Worm (Caenorhabditis elegans) whole organism, L4/young adult: ENCODE measurements around the gene bath-5.
"Not testable (repeated sequence)": the region's sequence is repeated elsewhere in the genome, so short reads cannot be mapped to it uniquely, and the experiment has no call there.

Experiments used
- W03F9.2 ChIP-seq: fragments of 150-350 bp; optimal IDR thresholded peaks from 2 replicates; lab custom pipeline; 2014; ENCODE audit warnings: missing biosample characterization, missing genetic modification characterization
- dao-5 ChIP-seq: sonication (generic microtip); optimal IDR thresholded peaks from 2 replicates; lab custom pipeline; 2016; ENCODE audit warnings: missing genotype, missing genetic modification characterization, moderate library complexity, missing compliant biosample characterization
- him-1 ChIP-seq: sonication (generic microtip); optimal IDR thresholded peaks from 2 replicates; lab custom pipeline; 2016; ENCODE audit warnings: missing genotype, missing genetic modification reagents, missing genetic modification characterization, missing compliant biosample characterization

bath-5 gene

ce11 chrII:2042447-2042846 is 10.7 kb upstream of the bath-5 start, which contains the start of gene bath-20:
Gene bath-20, minus strand, starts transcription at chrII:2042547.
- TF ChIP-seq W03F9.2 (tag; lab: Kevin White, UChicago): no peak
- no peak for TF ChIP-seq dao-5 (tag; lab: Kevin White, UChicago)
- no peak for TF ChIP-seq him-1 (tag; lab: Kevin White, UChicago)

DNA sequence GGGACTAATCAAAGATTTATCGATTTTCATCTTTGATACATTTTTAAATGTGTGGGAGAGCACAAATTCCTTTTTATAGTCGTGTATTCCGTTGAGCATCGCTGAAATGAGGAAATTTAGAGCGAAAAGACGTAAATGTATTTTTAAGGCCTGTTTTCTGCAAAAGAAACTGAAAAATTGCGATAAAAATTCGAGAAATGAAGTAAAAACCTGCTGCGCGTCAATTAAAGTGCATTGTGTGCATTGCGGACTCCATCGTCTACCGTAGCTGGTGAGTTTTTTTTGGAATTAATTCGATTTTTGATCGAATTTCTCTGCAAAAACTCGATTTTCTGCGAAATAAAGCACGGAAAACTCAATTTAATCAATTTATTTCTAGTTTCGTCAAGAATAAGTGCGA is 7.5 kb upstream of the bath-5 start, which contains the start of gene bath-19:
TSS of gene bath-19 (minus strand) at position 101 of the 400 bp plus-strand sequence.
- no peak for TF ChIP-seq him-1 (tag; lab: Kevin White, UChicago)
- TF ChIP-seq W03F9.2 (tag; lab: Kevin White, UChicago): no peak
- TF ChIP-seq dao-5 (tag; lab: Kevin White, UChicago): no peak

DNA sequence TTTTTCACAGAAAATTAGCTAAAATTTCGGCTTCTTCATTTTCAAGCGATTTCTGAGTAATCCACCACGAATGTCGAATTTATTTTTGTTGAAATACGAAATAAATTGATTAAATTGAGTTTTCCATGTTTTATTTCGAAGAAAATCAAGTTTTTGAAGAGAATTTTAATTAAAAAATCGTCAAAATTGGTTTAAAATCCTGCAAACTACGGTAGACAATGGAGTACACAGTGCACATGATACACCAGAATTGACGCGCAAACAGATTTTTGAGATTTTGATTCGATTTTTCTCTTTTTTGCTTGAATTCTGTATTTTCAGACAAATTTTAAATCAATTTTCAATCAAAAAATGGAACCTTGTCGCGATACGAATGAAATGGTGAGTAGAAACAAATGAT is 1.5 kb upstream of the bath-5 start, which contains the start of gene F59H6.14:
TSS of gene F59H6.14 (plus strand) at position 301 of the 400 bp plus-strand sequence.
- TF ChIP-seq him-1 (tag; lab: Kevin White, UChicago) (no peak), W03F9.2 (tag; lab: Kevin White, UChicago) (no peak)

- TF ChIP-seq dao-5, W03F9.2, him-1 (tag; lab: Kevin White, UChicago): not testable (repeated sequence)
These were observed 530 bp upstream of the bath-5 start, which contains the start of gene btb-4 for ce11 chrII:2032282-2032681. Gene btb-4, plus strand, starts transcription at chrII:2032316.

DNA sequence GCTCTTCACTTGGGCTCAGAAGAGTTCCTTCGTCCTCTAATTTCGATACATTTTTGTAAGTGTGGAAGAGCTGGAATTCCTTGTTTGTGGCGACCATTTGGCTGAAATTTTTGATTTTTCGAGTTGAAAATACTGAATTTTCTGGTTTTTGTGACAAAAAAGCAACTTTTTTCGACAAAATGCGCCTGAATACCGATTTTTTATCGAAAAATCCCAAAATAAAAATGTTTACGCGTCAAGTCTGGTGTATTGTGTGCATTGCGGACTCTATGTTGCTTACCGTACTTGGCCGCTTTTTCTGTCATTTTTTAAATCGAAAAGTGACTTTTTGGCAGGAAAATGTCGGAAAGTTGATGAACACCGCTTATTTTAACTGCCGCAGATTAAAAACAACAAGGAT is 1.4 kb downstream of the bath-5 start, which contains the start of gene bath-3:
TSS of gene bath-3 (minus strand) at position 101 of the 400 bp plus-strand sequence.
- no peak for TF ChIP-seq him-1 (tag; lab: Kevin White, UChicago)
- TF ChIP-seq W03F9.2 (tag; lab: Kevin White, UChicago): no peak
- TF ChIP-seq dao-5 (tag; lab: Kevin White, UChicago): no peak

ce11 chrII:2028712-2029111 is 3.0 kb downstream of the bath-5 start, which contains the start of gene bath-1:
Gene bath-1, minus strand, starts transcription at chrII:2028812.
- TF ChIP-seq W03F9.2 (tag; lab: Kevin White, UChicago) (no peak), dao-5 (tag; lab: Kevin White, UChicago) (no peak), him-1 (tag; lab: Kevin White, UChicago) (no peak)

DNA sequence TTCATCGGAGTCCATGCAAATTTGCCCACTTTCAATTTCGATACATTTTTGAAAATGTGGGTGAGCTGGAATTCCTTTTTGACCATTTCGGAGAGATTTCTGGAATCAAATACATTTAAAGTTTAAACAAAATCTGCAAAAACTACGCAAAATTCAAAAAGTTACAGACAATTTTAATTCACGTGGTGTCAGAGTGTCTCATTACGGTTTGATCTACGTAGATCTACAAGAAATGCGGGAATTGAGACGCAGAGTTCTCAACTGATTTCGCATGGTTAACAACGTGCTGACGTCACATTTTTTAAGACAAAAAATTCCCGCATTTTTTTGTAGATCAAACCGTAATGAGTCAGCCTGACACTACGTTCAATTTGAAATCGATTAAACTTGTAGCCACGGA is 5.2 kb downstream of the bath-5 start, which contains the start of gene bath-21:
TSS of gene bath-21 (minus strand) at position 101 of the 400 bp plus-strand sequence.
- no peak for TF ChIP-seq dao-5 (tag; lab: Kevin White, UChicago)

- TF ChIP-seq him-1, W03F9.2, dao-5 (tag; lab: Kevin White, UChicago): not testable (repeated sequence)
These were observed 8.2 kb downstream of the bath-5 start, which contains the start of gene cya-2 for ce11 chrII:2023514-2023913. Gene cya-2, minus strand, starts transcription at chrII:2023614.

DNA sequence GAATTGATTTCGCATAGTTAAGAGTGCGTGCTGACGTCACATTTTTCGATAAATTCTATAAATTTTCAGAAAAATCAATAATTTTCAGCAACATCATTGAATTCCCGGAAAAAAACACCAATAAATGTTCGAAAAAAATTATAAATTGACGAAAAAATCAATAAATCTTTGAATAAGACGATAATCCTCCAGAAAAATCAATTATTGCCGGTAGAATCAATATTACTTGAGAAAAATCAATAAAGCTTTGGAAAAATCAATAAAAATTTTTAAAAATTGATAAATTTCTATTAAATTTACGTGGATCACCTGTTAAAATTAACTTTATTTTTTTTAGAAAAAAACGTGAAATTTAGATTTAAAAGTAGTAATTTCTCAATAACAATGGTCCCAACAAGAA is 17.9 kb downstream of the bath-5 start:
- TF ChIP-seq W03F9.2 (tag; lab: Kevin White, UChicago) (no peak), dao-5 (tag; lab: Kevin White, UChicago) (no peak), him-1 (tag; lab: Kevin White, UChicago) (no peak)

DNA sequence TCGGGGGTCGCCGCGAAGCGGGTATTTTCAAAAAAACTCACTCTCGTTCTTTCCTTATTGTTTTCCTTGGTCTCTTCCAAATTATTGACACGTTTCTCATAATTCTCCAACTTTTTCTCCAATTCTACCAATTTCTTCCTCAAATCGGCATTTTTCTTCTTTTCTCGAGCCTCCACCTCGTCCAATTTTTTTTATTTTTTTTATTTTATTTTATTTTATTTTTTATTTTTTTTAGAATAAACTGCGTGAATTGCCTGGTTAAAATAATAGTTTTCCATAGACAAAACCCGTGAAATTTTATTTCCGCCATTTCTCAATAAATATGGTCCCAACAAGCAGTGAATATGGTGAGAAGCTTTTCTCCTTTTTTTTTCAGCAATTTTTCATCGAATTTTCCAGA is 19.1 kb downstream of the bath-5 start, which contains the start of gene F59H6.15:
TSS of gene F59H6.15 (plus strand) at position 301 of the 400 bp plus-strand sequence.
- no peak for TF ChIP-seq him-1 (tag; lab: Kevin White, UChicago)
- no peak for TF ChIP-seq W03F9.2 (tag; lab: Kevin White, UChicago)
- TF ChIP-seq dao-5 (tag; lab: Kevin White, UChicago): no peak

DNA sequence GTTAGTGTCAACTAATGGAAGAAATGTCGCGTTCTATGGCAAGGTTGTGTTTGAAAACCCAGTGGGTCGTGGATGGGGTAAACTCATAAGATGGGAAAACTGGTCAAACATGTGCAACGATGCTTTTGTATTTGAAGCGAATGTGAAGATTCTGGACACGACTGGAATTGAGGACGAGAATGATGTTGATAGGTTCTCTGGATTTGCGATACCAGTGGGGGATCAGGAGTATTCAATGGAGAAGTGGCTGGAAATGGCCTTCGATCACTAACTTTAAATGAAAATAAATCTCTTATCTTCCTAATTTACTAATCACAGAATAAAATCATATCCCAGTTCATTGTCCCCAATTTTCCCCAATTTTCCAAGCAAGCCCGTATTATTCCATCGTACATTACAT is 20.6 kb downstream of the bath-5 start:
- TF ChIP-seq dao-5 (tag; lab: Kevin White, UChicago) (no peak), him-1 (tag; lab: Kevin White, UChicago) (no peak), W03F9.2 (tag; lab: Kevin White, UChicago) (no peak)

- TF ChIP-seq him-1, dao-5, W03F9.2 (tag; lab: Kevin White, UChicago): not testable (repeated sequence)
These were observed 31.0 kb downstream of the bath-5 start, which contains the start of gene ceh-84 for ce11 chrII:2000720-2001119. Gene ceh-84, minus strand, starts transcription at chrII:2000820.

ce11 chrII:1998561-1998960 is 33.2 kb downstream of the bath-5 start, which contains the start of gene math-19:
Gene math-19, plus strand, starts transcription at chrII:1998861.
- TF ChIP-seq him-1, W03F9.2, dao-5 (tag; lab: Kevin White, UChicago): not testable (repeated sequence)

- TF ChIP-seq W03F9.2 (tag; lab: Kevin White, UChicago) (no peak), dao-5 (tag; lab: Kevin White, UChicago) (no peak), him-1 (tag; lab: Kevin White, UChicago) (no peak)
These were observed 35.5 kb downstream of the bath-5 start, which contains the start of gene math-20 for ce11 chrII:1996237-1996636. Gene math-20, plus strand, starts transcription at chrII:1996537.
